Worm (Caenorhabditis elegans) whole organism, early embryonic: Measurements from ENCODE around the gene F56A11.5.

Source experiments
- B0310.2 ChIP-seq: sonication (generic microtip); optimal IDR thresholded peaks from 2 replicates; lab custom pipeline; 2016; ENCODE audit warnings: mild to moderate bottlenecking, missing genetic modification characterization, missing compliant biosample characterization
- F13C5.2 ChIP-seq: sonication (generic microtip); optimal IDR thresholded peaks from 2 replicates; lab custom pipeline; 2017; ENCODE audit warnings: mild to moderate bottlenecking, missing genetic modification characterization, inconsistent platforms, missing compliant biosample characterization
- aly-1 ChIP-seq: sonication (generic microtip); optimal IDR thresholded peaks from 2 replicates; lab custom pipeline; 2016; ENCODE audit warnings: missing genetic modification characterization, missing compliant biosample characterization
- ama-1 ChIP-seq: fragments of 150-350 bp; optimal IDR thresholded peaks from 2 replicates; lab custom pipeline; 2014
- ceh-13 ChIP-seq: fragments of 200-800 bp; sonication (Bioruptor generic); optimal IDR thresholded peaks from 2 replicates; lab custom pipeline; 2018; ENCODE audit warnings: mild to moderate bottlenecking, missing genetic modification characterization, missing compliant biosample characterization
- flt-1 ChIP-seq: fragments of 200-800 bp; sonication (Bioruptor generic); IDR thresholded peaks from 2 replicates; pipeline ENCODE4 v1.3.6; 2022; ENCODE audit warnings: missing genetic modification characterization, missing compliant biosample characterization
- hmbx-1 ChIP-seq: sonication (generic microtip); optimal IDR thresholded peaks from 2 replicates; lab custom pipeline; 2016; ENCODE audit warnings: mild to moderate bottlenecking, missing genetic modification characterization, missing compliant biosample characterization
- hmg-4 ChIP-seq: fragments of 200-800 bp; sonication (Bioruptor generic); optimal IDR thresholded peaks from 2 replicates; lab custom pipeline; 2018; ENCODE audit warnings: mild to moderate bottlenecking, missing genetic modification characterization, missing compliant biosample characterization
- hnd-1 ChIP-seq: sonication (generic microtip); optimal IDR thresholded peaks from 2 replicates; lab custom pipeline; 2016; ENCODE audit warnings: missing genetic modification characterization, missing compliant biosample characterization
- pes-1 ChIP-seq: fragments of 200-800 bp; sonication (Bioruptor generic); IDR thresholded peaks from 2 replicates; pipeline ENCODE4 v1.3.6; 2022; ENCODE audit warnings: missing genetic modification reagents, missing genetic modification characterization, missing compliant biosample characterization
- scrt-1 ChIP-seq: fragments of 200-800 bp; sonication (Bioruptor generic); IDR thresholded peaks from 2 replicates; pipeline ENCODE4 v1.3.6; 2022; ENCODE audit warnings: missing genetic modification characterization, missing compliant biosample characterization
- tbx-11 ChIP-seq: fragments of 200-800 bp; sonication (Bioruptor generic); IDR thresholded peaks from 2 replicates; pipeline ENCODE4 v1.3.6; 2022; ENCODE audit warnings: missing genetic modification characterization, missing compliant biosample characterization
- tbx-37 ChIP-seq: fragments of 200-800 bp; sonication (Bioruptor generic); conservative IDR thresholded peaks from 2 replicates; pipeline ENCODE4 v1.3.6; 2022; ENCODE audit warnings: missing genetic modification reagents, missing genetic modification characterization, missing compliant biosample characterization
- tra-4 ChIP-seq: sonication (generic microtip); optimal IDR thresholded peaks from 2 replicates; lab custom pipeline; 2017; ENCODE audit warnings: missing genetic modification characterization, missing compliant biosample characterization

DNA sequence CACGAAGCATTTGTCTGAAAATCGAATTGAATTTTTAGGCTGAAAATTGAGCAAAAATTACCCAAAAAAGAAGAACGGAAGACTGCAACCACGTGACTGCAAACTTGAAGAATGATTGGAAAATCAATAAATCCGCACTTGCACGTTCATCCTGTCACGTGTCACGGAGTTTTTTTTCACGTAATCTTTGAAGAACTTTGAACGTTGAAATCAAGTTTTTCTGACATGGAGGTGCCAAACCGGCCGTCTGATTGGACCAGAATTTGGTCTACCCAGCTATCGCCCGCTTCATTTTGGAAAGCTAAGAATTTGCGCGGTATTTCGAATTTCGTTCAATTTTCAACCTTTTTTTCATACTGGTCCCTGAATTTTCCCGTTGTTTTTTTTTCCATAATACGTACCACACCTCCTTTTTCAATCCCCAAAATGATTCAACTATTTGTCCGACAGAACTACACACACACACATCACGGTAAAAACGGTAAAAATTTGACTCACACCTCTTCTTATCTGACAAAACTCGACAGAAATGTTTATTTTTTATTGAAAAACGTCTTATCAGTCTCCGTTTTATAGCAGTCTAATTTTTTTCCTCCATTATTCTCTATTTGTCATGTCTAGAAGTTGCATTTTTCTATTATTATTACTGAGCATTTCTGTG lies 25.8 kb upstream of the F56A11.5 start, which contains the start of the genes C18H7.7 and C18H7.11:
- no peak for TF ChIP-seq ama-1 (lab: Kevin White, UChicago)
- no peak for TF ChIP-seq hmbx-1 (tag; lab: Kevin White, UChicago)
- TF ChIP-seq ceh-13, result no peak
- TF ChIP-seq hmg-4 (GFP tag; lab: Kevin White, UChicago), result no peak
- no peak for TF ChIP-seq B0310.2 (tag; lab: Kevin White, UChicago)
- TF ChIP-seq pes-1, result no peak
- no peak for TF ChIP-seq aly-1
- no peak for TF ChIP-seq flt-1 (GFP tag; lab: Robert Waterston, UW)
- TF ChIP-seq tbx-11 (GFP tag; lab: Robert Waterston, UW), result no peak
- TF ChIP-seq hnd-1 (tag; lab: Kevin White, UChicago), result no peak
- no peak for TF ChIP-seq tbx-37 (GFP tag; lab: Robert Waterston, UW)
- TF ChIP-seq scrt-1, result no peak
- TF ChIP-seq F13C5.2 (tag; lab: Kevin White, UChicago), result no peak
- no peak for TF ChIP-seq tra-4
